Fruit fly (Drosophila melanogaster): ENCODE results near the gene Dph2.

Gene Dph2

dm6 chr3R:14901408-14902352 lies 7.9 kb upstream of the Dph2 start, which contains the start of gene RpS5b:
Gene RpS5b (minus strand): TSS chr3R:14901563.
- TF ChIP-seq E2f2 (GFP tag; IDR thresholded peaks at IDR 0.05) (peak; percentile 86), CG14965 (GFP tag; optimal IDR thresholded peaks at IDR 0.05; ENCODE audit: borderline replicate concordance) (no peak), CG4707 (GFP tag; optimal IDR thresholded peaks at IDR 0.05) (no peak), Rx (GFP tag; IDR thresholded peaks at IDR 0.05) (no peak), Doc2 (GFP tag; IDR thresholded peaks at IDR 0.05) (no peak), CG5180 (GFP tag; optimal IDR thresholded peaks at IDR 0.05) (no peak), MBD-R2 (GFP tag; IDR thresholded peaks at IDR 0.05) (peak; percentile 16; the same call in 1 of the 2 replicates), HmgZ (tag; optimal IDR thresholded peaks at IDR 0.05) (no peak), Dref (GFP tag; IDR thresholded peaks at IDR 0.05) (0 out of 2 replicates have a peak, but pooled peaks have one; percentile 27), Atf6 (GFP tag; IDR thresholded peaks at IDR 0.05) (no peak), Atf-2 (GFP tag; optimal IDR thresholded peaks at IDR 0.05) (no peak), cas (GFP tag; IDR thresholded peaks at IDR 0.05) (no peak), Pdp1 (GFP tag; optimal IDR thresholded peaks at IDR 0.05) (peak in 1 of 2 experiments; percentile 25), CG2116 (GFP tag; optimal IDR thresholded peaks at IDR 0.05) (peak; percentile 97), pzg (GFP tag; optimal IDR thresholded peaks at IDR 0.05) (peak; percentile 52), NC2α (GFP tag; optimal IDR thresholded peaks at IDR 0.05) (no peak), sqz (GFP tag; optimal IDR thresholded peaks at IDR 0.05) (no peak), CG7928 (GFP tag; optimal IDR thresholded peaks at IDR 0.05) (no peak), Stat92E (GFP tag; optimal IDR thresholded peaks at IDR 0.05) (no peak), CG11456 (GFP tag; IDR thresholded peaks at IDR 0.05) (no peak), bbx (GFP tag; IDR thresholded peaks at IDR 0.05; ENCODE audit: partially characterized antibody) (no peak), ara (GFP tag; IDR thresholded peaks at IDR 0.05) (0 out of 2 replicates have a peak, but pooled peaks have one; percentile 9), ash1 (GFP tag; optimal IDR thresholded peaks at IDR 0.05) (no peak), CG7372 (GFP tag; IDR thresholded peaks at IDR 0.05) (no peak), chm (GFP tag; IDR thresholded peaks at IDR 0.05) (no peak), CG12659 (GFP tag; optimal IDR thresholded peaks at IDR 0.05) (peak; percentile 41), da (GFP tag; optimal IDR thresholded peaks at IDR 0.05) (no peak), danr (GFP tag; IDR thresholded peaks at IDR 0.05) (no peak), otp (GFP tag; IDR thresholded peaks at IDR 0.05) (no peak), wek (GFP tag; optimal IDR thresholded peaks at IDR 0.05) (no peak), klu (GFP tag; IDR thresholded peaks at IDR 0.05) (no peak), CG7963 (GFP tag; IDR thresholded peaks at IDR 0.05; ENCODE audit: partially characterized antibody) (no peak), gcm2 (GFP tag; optimal IDR thresholded peaks at IDR 0.05) (no peak), ATbp (GFP tag; optimal IDR thresholded peaks at IDR 0.05) (no peak), fd3F (GFP tag; optimal IDR thresholded peaks at IDR 0.05) (no peak), nom (GFP tag; optimal IDR thresholded peaks at IDR 0.05) (peak; percentile 43), CG18262 (tag; optimal IDR thresholded peaks at IDR 0.05) (no peak), Hmr (GFP tag; optimal IDR thresholded peaks at IDR 0.05) (peak; percentile 13), CG13624 (GFP tag; optimal IDR thresholded peaks at IDR 0.05) (no peak), so (GFP tag; IDR thresholded peaks at IDR 0.05) (no peak), Dfd (GFP tag; optimal IDR thresholded peaks at IDR 0.05) (no peak), Hr51 (GFP tag; optimal IDR thresholded peaks at IDR 0.05) (no peak), kay (GFP tag; optimal IDR thresholded peaks at IDR 0.05) (no peak), trem (tag; optimal IDR thresholded peaks at IDR 0.05) (peak; percentile 95), Fer3 (tag; optimal IDR thresholded peaks at IDR 0.05) (peak; percentile 3), Hr78 (GFP tag; optimal IDR thresholded peaks at IDR 0.05) (no peak), Abd-B (GFP tag; optimal IDR thresholded peaks at IDR 0.05) (no peak), CG2120 (GFP tag; optimal IDR thresholded peaks at IDR 0.05) (no peak)

All from whole organism, embryonic.